Worm (Caenorhabditis elegans) whole organism, late embryonic: ENCODE results near the gene F11C1.10.

Source experiments
- ceh-18 ChIP-seq: sonication (generic microtip); optimal IDR thresholded peaks from 2 replicates; lab custom pipeline; 2016; ENCODE audit warnings: missing genetic modification characterization, missing compliant biosample characterization
- ceh-19 ChIP-seq: fragments of 200-800 bp; sonication (Bioruptor generic); optimal IDR thresholded peaks from 2 replicates; lab custom pipeline; 2018; ENCODE audit warnings: mild to moderate bottlenecking, missing genetic modification characterization, missing compliant biosample characterization
- ceh-34 ChIP-seq: sonication (generic microtip); optimal IDR thresholded peaks from 2 replicates; lab custom pipeline; 2016; ENCODE audit warnings: mild to moderate bottlenecking, missing genetic modification characterization, missing compliant biosample characterization
- elt-2 ChIP-seq: sonication (generic microtip); optimal IDR thresholded peaks from 2 replicates; lab custom pipeline; 2016; ENCODE audit warnings: missing genetic modification reagents, missing genetic modification characterization, missing compliant biosample characterization
- eyg-1 ChIP-seq: sonication (generic microtip); optimal IDR thresholded peaks from 2 replicates; lab custom pipeline; 2016; ENCODE audit warnings: missing genotype, missing genetic modification characterization, missing compliant biosample characterization
- fkh-10 ChIP-seq: fragments of 150-350 bp; optimal IDR thresholded peaks from 2 replicates; lab custom pipeline; 2014; ENCODE audit warnings: missing biosample characterization, missing genetic modification reagents, missing genetic modification characterization
- hlh-15 ChIP-seq: sonication (generic microtip); optimal IDR thresholded peaks from 2 replicates; lab custom pipeline; 2016; ENCODE audit warnings: missing genetic modification characterization, missing compliant biosample characterization
- nfya-1 ChIP-seq: sonication (generic microtip); optimal IDR thresholded peaks from 2 replicates; lab custom pipeline; 2017; ENCODE audit warnings: missing genetic modification characterization, mild to moderate bottlenecking, missing compliant biosample characterization, antibody characterized with exemption, moderate library complexity
- pha-4 ChIP-seq: fragments of 150-350 bp; optimal IDR thresholded peaks from 2 replicates; lab custom pipeline; 2018; ENCODE audit warnings: missing biosample characterization, missing genetic modification reagents, missing genetic modification characterization
- tbx-2 ChIP-seq: sonication (generic microtip); optimal IDR thresholded peaks from 2 replicates; lab custom pipeline; 2016; ENCODE audit warnings: missing genetic modification characterization, missing compliant biosample characterization
- unc-3 ChIP-seq, 2 experiments: fragments of 200-800 bp in 1 of 2; sonication (Bioruptor generic) in 1 of 2; sonication (generic microtip) in 1 of 2; conservative IDR thresholded peaks in 1 of 2; optimal IDR thresholded peaks in 1 of 2; 2 replicates each; pipeline versions ENCODE4 v1.3.6 to Lab custom; 2016 to 2022; ENCODE audit warnings: missing compliant biosample characterization in 2 of 2, missing genetic modification characterization in 2 of 2, missing genetic modification reagents in 1 of 2

DNA sequence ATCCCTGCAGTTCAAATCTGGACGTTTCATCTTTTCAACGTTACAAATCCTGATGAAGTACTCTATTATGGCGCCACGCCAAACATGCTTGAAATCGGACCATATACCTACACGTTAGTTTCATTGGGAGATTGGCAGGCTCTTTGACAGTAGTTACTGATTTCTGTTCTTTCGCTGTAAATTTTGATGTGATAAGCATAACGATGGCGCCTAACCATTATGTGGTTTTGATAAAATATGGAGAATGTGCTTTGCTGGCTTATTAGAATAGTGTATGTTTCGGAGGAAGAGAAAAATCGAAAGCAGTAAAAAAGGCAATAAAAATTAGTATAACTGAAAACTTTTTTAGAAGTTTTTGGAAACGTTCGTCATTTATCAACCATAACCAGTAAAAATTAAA, 5.8 kb downstream of the F11C1.10 start:
- TF ChIP-seq ceh-18 (no peak), pha-4 (tag; lab: Kevin White, UChicago) (no peak), eyg-1 (tag; lab: Kevin White, UChicago) (no peak), ceh-19 (no peak), nfya-1 (tag; lab: Kevin White, UChicago) (no peak), ceh-34 (tag; lab: Kevin White, UChicago) (no peak), hlh-15 (tag; lab: Kevin White, UChicago) (no peak), tbx-2 (tag; lab: Kevin White, UChicago) (no peak), fkh-10 (GFP tag; lab: Kevin White, UChicago) (no peak), unc-3 (GFP tag; conservative IDR thresholded peaks at IDR 0.05; lab: Robert Waterston, UW) (no peak), unc-3 (tag; optimal IDR thresholded peaks at IDR 0.05; lab: Kevin White, UChicago) (no peak), elt-2 (tag; lab: Kevin White, UChicago) (no peak)
